Worm (Caenorhabditis elegans) whole organism, L2 larva: ENCODE data around the gene E04F6.6.

ENCODE experiments used
- aly-2 ChIP-seq: fragments of 150-350 bp; optimal IDR thresholded peaks from 2 replicates; lab custom pipeline; 2014; ENCODE audit warnings: missing biosample characterization, missing genetic modification characterization
- ztf-4 ChIP-seq: fragments of 150-350 bp; optimal IDR thresholded peaks from 2 replicates; lab custom pipeline; 2014; ENCODE audit warnings: missing biosample characterization, missing genetic modification characterization

DNA sequence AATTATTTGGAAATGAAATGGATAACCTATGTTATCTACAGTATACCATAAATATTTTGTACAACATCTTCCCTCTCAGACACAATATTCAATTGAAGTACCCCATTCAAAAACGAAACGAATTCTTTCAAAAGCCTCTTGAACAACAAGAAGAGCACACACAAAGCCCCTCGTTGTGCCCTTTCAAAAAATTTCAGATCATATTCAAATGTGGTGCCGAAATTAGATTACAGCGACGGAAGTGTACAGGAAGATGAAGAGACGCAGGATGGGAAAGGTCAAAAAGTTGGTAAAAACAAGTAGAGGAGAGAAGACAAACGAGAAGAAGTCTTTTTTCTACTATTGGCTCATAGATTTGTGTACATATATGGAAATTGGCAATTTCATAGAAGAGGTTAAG lies 23.3 kb downstream of the E04F6.6 start:
- TF ChIP-seq ztf-4 (tag; lab: Kevin White, UChicago) (no peak), aly-2 (tag; lab: Kevin White, UChicago) (no peak)
